Worm (Caenorhabditis elegans) whole organism, L4 larva: Measurements from ENCODE around the gene Y11D7A.5.
"Not testable (repeated sequence)": the region's sequence is repeated elsewhere in the genome, so short reads cannot be mapped to it uniquely, and the experiment has no call there.

Source experiments
- daf-19 ChIP-seq: fragments of 200-800 bp; sonication (Bioruptor generic); conservative IDR thresholded peaks from 2 replicates; pipeline ENCODE4 v1.3.6; 2022; ENCODE audit warnings: missing genetic modification characterization, missing compliant biosample characterization
- dmd-8 ChIP-seq: fragments of 200-800 bp; sonication (Bioruptor generic); IDR thresholded peaks from 2 replicates; pipeline ENCODE4 v1.3.6; 2022; ENCODE audit warnings: missing genetic modification characterization, missing compliant biosample characterization
- lin-38 ChIP-seq: fragments of 200-800 bp; sonication (Bioruptor generic); IDR thresholded peaks from 2 replicates; pipeline ENCODE4 v1.3.6; 2022; ENCODE audit warnings: missing genetic modification reagents, missing genetic modification characterization, missing compliant biosample characterization
- lsy-2 ChIP-seq, 2 experiments: fragments of 150-350 bp in 1 of 2; sonication (generic microtip) in 1 of 2; optimal IDR thresholded peaks; 2 replicates each; lab custom pipeline; 2014 to 2017; ENCODE audit warnings: missing biosample characterization in 2 of 2, missing genetic modification characterization in 2 of 2
- mes-2 ChIP-seq: sonication (generic microtip); optimal IDR thresholded peaks from 2 replicates; lab custom pipeline; 2016; ENCODE audit warnings: missing genotype, mild to moderate bottlenecking, missing genetic modification characterization, missing compliant biosample characterization; ENCODE audit not compliant: poor library complexity, severe bottlenecking
- pha-4 ChIP-seq, 2 experiments: fragments of 150-350 bp in 1 of 2; fragments of 200-800 bp in 1 of 2; sonication (Bioruptor generic) in 1 of 2; IDR thresholded peaks in 1 of 2; optimal IDR thresholded peaks in 1 of 2; 2 replicates each; pipeline versions ENCODE4 v1.3.6 to Lab custom; 2014 to 2022; ENCODE audit warnings: missing genetic modification characterization in 2 of 2, missing genetic modification reagents in 2 of 2, missing biosample characterization in 1 of 2, missing compliant biosample characterization in 1 of 2
- tra-1 ChIP-seq: fragments of 200-800 bp; sonication (Bioruptor generic); IDR thresholded peaks from 2 replicates; pipeline ENCODE4 v1.3.6; 2022; ENCODE audit warnings: missing genetic modification reagents, missing genetic modification characterization, missing compliant biosample characterization

Gene Y11D7A.5

DNA sequence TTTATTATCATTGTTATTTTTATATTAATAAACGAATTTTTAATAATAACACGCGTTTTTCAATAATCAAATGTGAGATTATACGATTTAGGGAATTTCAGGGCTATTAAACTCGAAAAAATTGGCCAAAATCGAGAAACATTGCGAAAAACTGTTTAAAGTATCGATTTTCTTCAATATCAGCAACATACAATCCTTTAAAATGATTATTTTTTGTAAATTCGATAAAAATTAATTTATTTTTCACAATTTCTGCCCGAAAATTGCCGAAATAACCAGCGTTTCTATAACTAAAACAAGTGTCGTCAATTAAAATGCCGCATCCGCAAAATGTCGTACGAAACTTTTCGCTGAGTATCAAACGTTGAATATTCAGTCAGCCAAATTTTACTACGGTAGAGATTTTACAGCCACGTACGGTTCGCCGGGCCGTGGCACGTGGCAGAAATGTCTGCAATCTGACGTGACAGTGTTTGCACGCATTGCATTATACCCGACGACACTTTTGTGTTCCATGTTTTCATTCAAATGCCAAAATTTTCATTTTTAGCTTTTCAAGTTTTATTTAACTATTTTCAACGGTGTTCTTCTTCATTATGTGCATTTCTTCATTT is 49.2 kb downstream of the Y11D7A.5 start (continued):
- TF ChIP-seq pha-4 (GFP tag; IDR thresholded peaks at IDR 0.05; lab: Robert Waterston, UW) (peak; percentile 93), tra-1 (GFP tag; lab: Robert Waterston, UW) (peak; percentile 99), dmd-8 (GFP tag; lab: Robert Waterston, UW) (peak; percentile 86), mes-2 (tag; lab: Kevin White, UChicago) (peak; percentile 81), daf-19 (peak; percentile 94)
- not testable (repeated sequence) for TF ChIP-seq pha-4 (tag; optimal IDR thresholded peaks at IDR 0.05; lab: Kevin White, UChicago)
- TF ChIP-seq, all 104 proteins: peak for 46; not testable (repeated sequence) for 58

DNA sequence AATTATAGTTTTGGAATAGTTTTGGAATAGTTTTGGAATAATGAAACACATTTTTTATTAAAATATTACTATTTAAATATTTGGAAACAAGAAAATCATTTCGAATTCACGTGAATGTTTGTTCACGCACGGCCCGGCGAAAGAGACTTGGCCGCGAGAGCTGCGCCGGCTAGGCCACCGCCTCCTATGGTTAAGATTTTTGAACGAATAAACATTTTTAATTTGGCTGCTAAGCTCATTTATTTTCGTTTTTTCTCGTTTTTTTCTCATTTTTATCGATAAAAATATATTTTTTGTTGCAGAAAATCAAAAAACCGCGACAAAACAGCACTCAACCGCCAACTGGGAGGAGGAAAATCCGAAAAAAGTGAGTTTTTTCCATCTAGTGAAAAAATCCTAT is 50.8 kb downstream of the Y11D7A.5 start, which contains the start of gene C46C2.7:
TSS of gene C46C2.7 (plus strand) at position 301 of the 400 bp plus-strand sequence.
- TF ChIP-seq lsy-2 (tag; optimal IDR thresholded peaks at IDR 0.05; lab: Kevin White, UChicago) (peak in 1 of 2 experiments; percentile 16), lin-38 (0 out of 2 replicates have a peak, but pooled peaks have one; percentile 7)
